Worm (Caenorhabditis elegans) whole organism, dauer: Measurements from ENCODE around the gene D1005.10.

Experiments
- unc-62 ChIP-seq: sonication (generic microtip); optimal IDR thresholded peaks from 2 replicates; lab custom pipeline; 2017; ENCODE audit warnings: missing biosample characterization, missing genetic modification reagents, missing genetic modification characterization

Gene D1005.10

DNA sequence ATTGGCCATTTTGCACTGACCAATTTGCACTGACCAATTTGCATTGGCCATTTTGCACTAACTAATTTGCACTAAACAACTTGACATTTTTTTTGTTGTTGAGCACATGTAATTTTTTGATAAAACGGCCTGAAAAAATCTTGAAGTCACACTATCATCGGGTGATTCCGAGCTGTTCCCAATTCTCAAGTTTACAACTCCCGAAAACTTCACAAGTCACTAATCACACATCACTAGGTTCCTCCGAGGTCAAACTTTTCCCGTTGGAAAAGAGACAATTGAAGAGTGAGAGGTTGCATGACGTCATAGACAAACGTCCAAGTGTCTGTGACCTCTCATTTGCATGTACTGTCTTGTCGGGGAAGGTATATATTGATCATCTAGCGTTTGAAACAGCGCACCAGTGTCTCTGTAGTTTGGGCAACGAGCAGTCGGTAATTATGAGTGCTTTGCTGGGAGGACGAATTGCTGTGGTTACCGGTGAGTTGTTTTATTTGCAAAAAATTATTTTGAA, at the start of gene D1005.10, which contains the start of gene dhs-25:
Gene D1005.10, minus strand, starts transcription at position 51 of the 514 bp plus-strand sequence.
Gene dhs-25, plus strand, starts transcription at position 398 of the 514 bp plus-strand sequence.
- no peak for TF ChIP-seq unc-62 (GFP tag; lab: Kevin White, UChicago)

- no peak for TF ChIP-seq unc-62 (GFP tag; lab: Kevin White, UChicago)
Measured at ce11 chrX:1535261-1535660, 49.3 kb upstream of the D1005.10 start, which contains the start of gene K06A9.3. Gene K06A9.3, minus strand, starts transcription at chrX:1535361.

DNA sequence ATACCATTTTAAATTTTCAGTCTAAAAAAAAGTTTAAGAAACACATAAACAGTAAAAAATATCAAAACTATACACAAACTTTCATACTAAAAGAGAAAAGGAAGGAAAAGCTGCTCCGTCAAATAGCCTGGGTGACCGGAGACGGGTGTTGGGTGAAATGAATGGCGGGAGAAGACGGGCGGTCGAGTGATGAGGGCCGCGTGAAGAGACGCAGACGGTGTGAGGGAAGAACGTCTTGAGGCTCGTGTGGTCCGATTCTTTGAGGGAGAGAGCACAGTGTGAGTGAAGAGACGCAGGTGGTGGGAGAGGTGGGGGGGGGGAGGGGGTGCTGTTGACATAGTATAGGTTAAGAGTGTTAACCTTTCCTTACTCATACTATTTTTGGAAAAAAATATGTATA, 43.0 kb upstream of the D1005.10 start:
- no peak for TF ChIP-seq unc-62 (GFP tag; lab: Kevin White, UChicago)

ce11 chrX:1528107-1528506, 42.1 kb upstream of the D1005.10 start:
- TF ChIP-seq unc-62 (GFP tag; lab: Kevin White, UChicago) = no peak

DNA sequence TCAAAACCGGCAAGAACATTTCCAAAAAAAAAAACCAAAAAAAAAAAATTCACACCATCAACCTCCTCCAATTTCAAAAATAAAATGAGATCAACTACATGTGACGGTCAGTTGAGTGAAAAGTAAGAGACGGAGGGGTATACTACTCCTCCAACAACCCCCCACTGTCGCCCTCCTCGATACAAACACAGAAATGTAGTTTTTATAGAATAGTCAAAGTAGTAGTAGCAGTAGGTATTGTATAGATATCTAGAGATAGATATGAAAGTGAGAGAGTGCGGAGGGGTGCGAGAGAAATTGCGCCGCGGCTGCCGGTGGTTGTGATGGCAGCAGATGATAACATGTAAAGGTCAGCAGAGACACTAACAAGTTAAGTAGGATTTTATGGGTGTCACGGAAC, 41.4 kb upstream of the D1005.10 start:
- TF ChIP-seq unc-62 (GFP tag; lab: Kevin White, UChicago) = no peak

- no peak for TF ChIP-seq unc-62 (GFP tag; lab: Kevin White, UChicago)
Measured at ce11 chrX:1525511-1526172, 39.7 kb upstream of the D1005.10 start.

ce11 chrX:1524559-1524958, 38.6 kb upstream of the D1005.10 start:
- TF ChIP-seq unc-62 (GFP tag; lab: Kevin White, UChicago) = no peak

ce11 chrX:1523272-1523671, 37.3 kb upstream of the D1005.10 start:
- no peak for TF ChIP-seq unc-62 (GFP tag; lab: Kevin White, UChicago)

DNA sequence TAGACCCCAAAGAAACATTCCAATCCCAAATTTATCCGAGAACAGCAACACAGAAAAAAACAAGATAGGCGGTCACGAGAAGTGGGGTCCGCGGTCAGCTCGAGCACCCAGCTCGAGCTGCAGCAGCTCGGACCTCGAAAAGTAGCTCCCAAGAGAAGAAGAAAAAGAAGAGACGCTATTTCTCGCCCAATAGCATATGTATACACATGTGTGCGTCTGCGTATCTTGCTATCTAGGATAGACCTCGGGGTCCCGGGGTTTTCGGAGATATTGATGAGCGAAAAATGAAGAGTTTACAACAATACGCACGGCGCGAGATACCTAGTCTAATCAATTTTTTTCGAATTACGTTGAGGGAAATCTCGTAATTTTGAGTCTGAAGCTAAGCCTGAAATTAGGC, 36.1 kb upstream of the D1005.10 start:
- TF ChIP-seq unc-62 (GFP tag; lab: Kevin White, UChicago) = no peak

- no peak for TF ChIP-seq unc-62 (GFP tag; lab: Kevin White, UChicago)
Measured at ce11 chrX:1521387-1521786, 35.4 kb upstream of the D1005.10 start, which contains the start of gene toca-1. Gene toca-1, minus strand, starts transcription at chrX:1521487.

DNA sequence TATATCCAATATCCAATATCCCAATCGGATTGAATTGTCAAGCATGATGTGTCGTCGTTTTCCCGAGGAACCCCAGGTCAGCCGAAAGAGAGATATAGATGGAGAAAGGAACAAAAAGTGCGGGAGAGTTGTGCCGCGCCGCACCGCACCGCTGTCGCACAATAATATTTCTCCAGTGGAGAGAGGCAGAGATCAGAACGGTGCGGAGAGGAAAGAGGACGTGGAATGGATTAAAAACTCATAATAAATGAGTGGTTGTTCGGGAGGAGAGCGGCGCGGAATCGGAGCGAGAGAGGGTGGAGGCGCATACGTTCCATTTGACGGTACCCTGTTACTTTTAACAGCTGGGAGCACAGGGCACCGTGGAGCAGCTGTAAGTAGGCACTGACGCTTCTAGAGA, 31.5 kb upstream of the D1005.10 start:
- no peak for TF ChIP-seq unc-62 (GFP tag; lab: Kevin White, UChicago)

DNA sequence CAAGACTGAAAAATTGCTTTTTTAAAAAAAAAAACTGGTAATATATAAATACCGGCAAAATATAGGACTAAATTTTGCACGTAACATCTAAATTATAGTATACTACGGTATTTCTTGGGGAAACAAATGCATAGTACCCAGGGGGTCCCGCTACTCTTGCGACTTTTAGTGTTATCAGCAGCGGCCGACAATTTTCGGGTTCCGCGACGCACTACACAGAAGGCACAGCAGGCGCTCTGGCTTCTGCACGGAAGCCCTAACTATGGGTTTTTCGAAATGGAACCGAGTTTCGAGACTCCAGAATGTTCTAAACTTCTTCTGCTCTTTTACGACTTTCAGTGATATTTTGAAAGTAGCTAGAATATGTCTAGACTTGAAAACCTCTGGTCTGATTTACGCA, 30.6 kb upstream of the D1005.10 start:
- no peak for TF ChIP-seq unc-62 (GFP tag; lab: Kevin White, UChicago)

DNA sequence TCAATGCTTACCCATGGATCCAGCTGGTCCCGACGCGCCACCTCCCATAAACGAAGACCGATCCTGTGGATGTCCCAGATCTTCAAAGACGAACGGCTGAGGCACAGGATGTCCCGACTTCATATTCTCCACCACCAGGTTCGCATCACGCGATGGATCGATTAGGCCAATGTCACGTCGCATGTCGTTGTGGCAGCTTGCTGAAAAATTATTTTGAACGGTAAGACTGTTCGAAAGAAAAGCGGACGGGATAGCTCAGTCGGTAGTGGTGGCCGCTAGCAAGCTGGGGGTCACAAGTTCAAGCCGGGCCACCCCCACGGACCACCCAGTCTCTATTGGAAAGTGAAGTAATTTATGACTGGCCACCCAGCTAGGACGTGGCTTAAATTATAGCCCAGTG, 27.2 kb upstream of the D1005.10 start:
- no peak for TF ChIP-seq unc-62 (GFP tag; lab: Kevin White, UChicago)

ce11 chrX:1512307-1512706, 26.3 kb upstream of the D1005.10 start:
- no peak for TF ChIP-seq unc-62 (GFP tag; lab: Kevin White, UChicago)

DNA sequence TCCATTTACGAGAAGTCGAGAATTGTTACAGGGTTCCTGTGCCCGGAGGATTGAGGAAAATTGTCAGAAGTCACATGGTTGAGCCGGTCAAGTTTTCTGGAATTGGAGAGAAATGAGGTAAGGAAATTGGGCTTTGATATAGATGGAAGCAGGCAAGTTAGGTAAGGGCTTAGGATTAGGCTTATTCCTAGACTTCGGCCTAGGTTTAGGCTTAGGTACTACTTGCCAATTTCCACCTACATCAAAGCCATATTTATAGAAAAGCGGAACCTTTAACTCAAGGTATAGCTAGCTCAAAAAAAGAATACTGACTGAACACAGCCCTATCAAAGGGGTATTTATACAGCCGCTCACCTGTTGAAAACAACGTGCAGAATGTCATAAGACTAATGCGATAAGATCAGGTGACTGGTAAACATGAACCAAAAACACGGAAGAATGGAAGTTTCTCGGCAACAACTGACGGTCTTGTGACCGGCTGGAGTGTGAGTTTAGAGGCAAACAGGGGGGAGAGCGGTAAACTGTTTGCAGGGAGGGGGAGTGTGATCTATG, 18.6 kb upstream of the D1005.10 start:
- no peak for TF ChIP-seq unc-62 (GFP tag; lab: Kevin White, UChicago)

- no peak for TF ChIP-seq unc-62 (GFP tag; lab: Kevin White, UChicago)
Measured at ce11 chrX:1503698-1504501, 17.9 kb upstream of the D1005.10 start.
